Worm (Caenorhabditis elegans) whole organism, late embryonic: ENCODE results near the gene C34F6.10.

Experiments
- sox-2 ChIP-seq: fragments of 200-800 bp; sonication (Bioruptor generic); IDR thresholded peaks from 2 replicates; pipeline ENCODE4 v1.3.6; 2022; ENCODE audit warnings: missing genetic modification reagents, missing genetic modification characterization, missing compliant biosample characterization
- syd-9 ChIP-seq: sonication (generic microtip); optimal IDR thresholded peaks from 2 replicates; lab custom pipeline; 2016; ENCODE audit warnings: mild to moderate bottlenecking, missing genetic modification characterization, moderate library complexity, missing compliant biosample characterization

C34F6.10 gene

DNA sequence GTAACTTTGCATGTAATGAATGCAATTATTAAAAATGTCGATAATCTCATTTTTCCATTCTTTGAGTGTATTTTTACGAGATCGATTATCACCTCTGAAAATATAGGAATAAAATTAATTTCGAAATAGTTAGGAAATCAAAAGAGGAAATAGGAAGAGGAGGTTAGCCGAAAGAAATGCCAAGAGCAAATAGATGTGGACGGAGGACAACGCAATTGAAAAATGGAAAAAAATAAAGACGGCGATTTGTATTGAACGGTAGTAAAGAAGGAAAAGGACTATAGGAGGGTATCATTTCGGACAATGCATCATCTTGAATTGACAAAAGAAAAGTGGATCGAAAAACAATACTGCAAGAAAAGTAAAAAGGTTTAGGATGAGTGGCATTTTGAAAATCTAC lies 50.9 kb downstream of the C34F6.10 start, which contains the start of gene F13D2.1:
F13D2.1 (minus strand) TSS at position 101 of the 400 bp plus-strand sequence.
- TF ChIP-seq syd-9 (tag; lab: Kevin White, UChicago): no peak

- TF ChIP-seq sox-2 (GFP tag; lab: Robert Waterston, UW): no peak
These were observed 54.9 kb downstream of the C34F6.10 start, which contains the start of gene gnrr-7 for ce11 chrX:11185498-11185897. gnrr-7 (plus strand) TSS chrX:11185798.
